Worm (Caenorhabditis elegans) whole organism, L4 larva: ENCODE results near the gene odd-2.

Source experiments
- F10B5.3 ChIP-seq: sonication (generic microtip); optimal IDR thresholded peaks from 2 replicates; lab custom pipeline; 2016; ENCODE audit warnings: mild to moderate bottlenecking, missing genetic modification characterization, missing compliant biosample characterization
- F26F4.8 ChIP-seq: fragments of 200-800 bp; sonication (Bioruptor generic); conservative IDR thresholded peaks from 2 replicates; pipeline ENCODE4 v1.3.6; 2022; ENCODE audit warnings: missing genetic modification characterization, missing compliant biosample characterization
- F49E8.2 ChIP-seq: sonication (generic microtip); optimal IDR thresholded peaks from 2 replicates; lab custom pipeline; 2016; ENCODE audit warnings: missing compliant biosample characterization, mild to moderate bottlenecking, missing genetic modification characterization, borderline replicate concordance
- T26A8.4 ChIP-seq: fragments of 200-800 bp; sonication (Bioruptor generic); IDR thresholded peaks from 2 replicates; pipeline ENCODE4 v1.3.6; 2022; ENCODE audit warnings: missing genetic modification characterization, missing compliant biosample characterization
- ZK546.5 ChIP-seq, 2 experiments: sonication (generic microtip); optimal IDR thresholded peaks; 2 replicates each; lab custom pipeline; 2017; ENCODE audit warnings: missing biosample characterization in 2 of 2, missing genetic modification characterization in 2 of 2
- aha-1 ChIP-seq: fragments of 150-350 bp; peaks from one replicate; lab custom pipeline; 2014; ENCODE audit warnings: missing biosample characterization, missing genetic modification characterization
- aly-2 ChIP-seq: sonication (generic microtip); optimal IDR thresholded peaks from 2 replicates; lab custom pipeline; 2018; ENCODE audit warnings: missing biosample characterization, missing genetic modification characterization
- ceh-32 ChIP-seq: sonication (generic microtip); optimal IDR thresholded peaks from 2 replicates; lab custom pipeline; 2016; ENCODE audit warnings: mild to moderate bottlenecking, missing genetic modification characterization, missing compliant biosample characterization; ENCODE audit not compliant: poor library complexity
- ceh-44 ChIP-seq: fragments of 200-800 bp; sonication (Bioruptor generic); IDR thresholded peaks from 2 replicates; pipeline ENCODE4 v1.3.6; 2022; ENCODE audit warnings: missing genetic modification reagents, missing genetic modification characterization, missing compliant biosample characterization
- cey-2 ChIP-seq: sonication (generic microtip); optimal IDR thresholded peaks from 3 replicates; lab custom pipeline; 2017; ENCODE audit warnings: missing genetic modification characterization, mild to moderate bottlenecking, missing compliant biosample characterization, antibody characterized with exemption, borderline replicate concordance; ENCODE audit not compliant: insufficient read depth
- daf-16 ChIP-seq, 3 experiments: sonication (generic microtip); optimal IDR thresholded peaks; 2 replicates each; lab custom pipeline; 2016 to 2017; ENCODE audit warnings: missing genetic modification characterization in 3 of 3, missing genetic modification reagents in 3 of 3, mild to moderate bottlenecking in 2 of 3, missing compliant biosample characterization in 2 of 3, missing biosample characterization in 1 of 3, moderate library complexity in 1 of 3
- daf-19 ChIP-seq: fragments of 200-800 bp; sonication (Bioruptor generic); conservative IDR thresholded peaks from 2 replicates; pipeline ENCODE4 v1.3.6; 2022; ENCODE audit warnings: missing genetic modification characterization, missing compliant biosample characterization
- daf-8 ChIP-seq: fragments of 200-800 bp; sonication (Bioruptor generic); IDR thresholded peaks from 2 replicates; pipeline ENCODE4 v1.3.6; 2022; ENCODE audit warnings: missing genetic modification characterization, missing compliant biosample characterization
- dmd-6 ChIP-seq: fragments of 200-800 bp; sonication (Bioruptor generic); IDR thresholded peaks from 2 replicates; pipeline ENCODE4 v1.3.6; 2022; ENCODE audit warnings: missing genetic modification reagents, missing genetic modification characterization, missing compliant biosample characterization
- dmd-9 ChIP-seq: fragments of 200-800 bp; sonication (Bioruptor generic); IDR thresholded peaks from 2 replicates; pipeline ENCODE4 v1.3.6; 2022; ENCODE audit warnings: missing genetic modification reagents, missing genetic modification characterization, missing compliant biosample characterization
- dpl-1 ChIP-seq: fragments of 150-350 bp; optimal IDR thresholded peaks from 2 replicates; lab custom pipeline; 2014; ENCODE audit warnings: missing biosample characterization, missing genetic modification reagents, missing genetic modification characterization
- dve-1 ChIP-seq: sonication (generic microtip); optimal IDR thresholded peaks from 2 replicates; lab custom pipeline; 2017; ENCODE audit warnings: antibody characterized with exemption, mild to moderate bottlenecking, missing genetic modification characterization, missing compliant biosample characterization; ENCODE audit not compliant: insufficient read depth
- egl-43 ChIP-seq: fragments of 200-800 bp; sonication (Bioruptor generic); IDR thresholded peaks from 2 replicates; pipeline ENCODE4 v1.3.6; 2022; ENCODE audit warnings: missing genetic modification reagents, missing genetic modification characterization, missing compliant biosample characterization
- gei-8 ChIP-seq: fragments of 200-800 bp; sonication (Bioruptor generic); optimal IDR thresholded peaks from 2 replicates; lab custom pipeline; 2018; ENCODE audit warnings: mild to moderate bottlenecking, missing genetic modification characterization, missing compliant biosample characterization
- hlh-30 ChIP-seq: sonication (generic microtip); optimal IDR thresholded peaks from 2 replicates; lab custom pipeline; 2017; ENCODE audit warnings: antibody characterized with exemption, mild to moderate bottlenecking, missing genetic modification characterization, missing compliant biosample characterization; ENCODE audit not compliant: insufficient read depth
- hmg-1.1 ChIP-seq: fragments of 200-800 bp; sonication (Bioruptor generic); IDR thresholded peaks from 2 replicates; pipeline ENCODE4 v1.3.6; 2022; ENCODE audit warnings: missing genetic modification reagents, missing genetic modification characterization, missing compliant biosample characterization
- jun-1 ChIP-seq: fragments of 150-350 bp; optimal IDR thresholded peaks from 2 replicates; lab custom pipeline; 2014; ENCODE audit warnings: missing biosample characterization, missing genetic modification reagents, missing genetic modification characterization
- lin-38 ChIP-seq: fragments of 200-800 bp; sonication (Bioruptor generic); IDR thresholded peaks from 2 replicates; pipeline ENCODE4 v1.3.6; 2022; ENCODE audit warnings: missing genetic modification reagents, missing genetic modification characterization, missing compliant biosample characterization
- lin-39 ChIP-seq: fragments of 150-350 bp; optimal IDR thresholded peaks from 2 replicates; lab custom pipeline; 2014; ENCODE audit warnings: missing biosample characterization, missing genetic modification reagents, missing genetic modification characterization
- mdl-1 ChIP-seq, 2 experiments: fragments of 150-350 bp in 1 of 2; sonication (generic microtip) in 1 of 2; optimal IDR thresholded peaks; 2 replicates each; lab custom pipeline; 2014 to 2017; ENCODE audit warnings: missing biosample characterization in 2 of 2, missing genetic modification characterization in 2 of 2
- mes-2 ChIP-seq: sonication (generic microtip); optimal IDR thresholded peaks from 2 replicates; lab custom pipeline; 2016; ENCODE audit warnings: missing genotype, mild to moderate bottlenecking, missing genetic modification characterization, missing compliant biosample characterization; ENCODE audit not compliant: poor library complexity, severe bottlenecking
- mxl-2 ChIP-seq: fragments of 200-800 bp; sonication (Bioruptor generic); conservative IDR thresholded peaks from 2 replicates; pipeline ENCODE4 v1.3.6; 2022; ENCODE audit warnings: missing genetic modification reagents, missing genetic modification characterization, missing compliant biosample characterization
- mxl-3 ChIP-seq: fragments of 200-800 bp; sonication (Bioruptor generic); optimal IDR thresholded peaks from 2 replicates; lab custom pipeline; 2018; ENCODE audit warnings: mild to moderate bottlenecking, missing genetic modification characterization, missing compliant biosample characterization
- nhr-10 ChIP-seq: fragments of 150-350 bp; optimal IDR thresholded peaks from 2 replicates; lab custom pipeline; 2014; ENCODE audit warnings: missing biosample characterization, missing genetic modification characterization
- nhr-11 ChIP-seq: fragments of 150-350 bp; optimal IDR thresholded peaks from 2 replicates; lab custom pipeline; 2014; ENCODE audit warnings: missing biosample characterization, missing genetic modification characterization
- nhr-111 ChIP-seq: fragments of 200-800 bp; sonication (Bioruptor generic); optimal IDR thresholded peaks from 2 replicates; lab custom pipeline; 2018; ENCODE audit warnings: mild to moderate bottlenecking, missing genetic modification characterization, missing compliant biosample characterization
- nhr-237 ChIP-seq: sonication (generic microtip); optimal IDR thresholded peaks from 2 replicates; lab custom pipeline; 2017; ENCODE audit warnings: missing biosample characterization, missing genetic modification characterization
- nhr-48 ChIP-seq: sonication (generic microtip); optimal IDR thresholded peaks from 2 replicates; lab custom pipeline; 2016; ENCODE audit warnings: mild to moderate bottlenecking, missing genetic modification characterization, missing compliant biosample characterization
- pha-4 ChIP-seq, 2 experiments: fragments of 150-350 bp in 1 of 2; fragments of 200-800 bp in 1 of 2; sonication (Bioruptor generic) in 1 of 2; IDR thresholded peaks in 1 of 2; optimal IDR thresholded peaks in 1 of 2; 2 replicates each; pipeline versions ENCODE4 v1.3.6 to Lab custom; 2014 to 2022; ENCODE audit warnings: missing genetic modification characterization in 2 of 2, missing genetic modification reagents in 2 of 2, missing biosample characterization in 1 of 2, missing compliant biosample characterization in 1 of 2
- php-3 ChIP-seq: fragments of 200-800 bp; sonication (Bioruptor generic); IDR thresholded peaks from 2 replicates; pipeline ENCODE4 v1.3.6; 2022; ENCODE audit warnings: missing genetic modification reagents, missing genetic modification characterization, missing compliant biosample characterization
- rbr-2 ChIP-seq: sonication (generic microtip); optimal IDR thresholded peaks from 2 replicates; lab custom pipeline; 2016; ENCODE audit warnings: missing genotype, missing genetic modification characterization, missing compliant biosample characterization
- set-16 ChIP-seq: fragments of 200-800 bp; sonication (Bioruptor generic); IDR thresholded peaks from 2 replicates; pipeline ENCODE4 v1.3.6; 2022; ENCODE audit warnings: missing genetic modification reagents, missing genetic modification characterization, missing compliant biosample characterization
- skn-1 ChIP-seq: fragments of 150-350 bp; optimal IDR thresholded peaks from 2 replicates; lab custom pipeline; 2014; ENCODE audit warnings: missing biosample characterization, missing genetic modification characterization
- snpc-4 ChIP-seq: fragments of 150-350 bp; optimal IDR thresholded peaks from 2 replicates; lab custom pipeline; 2014; ENCODE audit warnings: missing biosample characterization, missing genetic modification characterization
- spr-1 ChIP-seq: sonication (generic microtip); optimal IDR thresholded peaks from 2 replicates; lab custom pipeline; 2016; ENCODE audit warnings: mild to moderate bottlenecking, missing genetic modification characterization, missing compliant biosample characterization
- spr-3 ChIP-seq: fragments of 200-800 bp; sonication (Bioruptor generic); optimal IDR thresholded peaks from 2 replicates; lab custom pipeline; 2018; ENCODE audit warnings: mild to moderate bottlenecking, missing genetic modification characterization, missing compliant biosample characterization
- unc-62 ChIP-seq, 3 experiments: fragments of 150-350 bp in 1 of 3; sonication (generic microtip); optimal IDR thresholded peaks in 2 of 3; peaks in 1 of 3; 1 replicate in 1 of 3; 2 replicates in 2 of 3; lab custom pipeline; 2014 to 2017; ENCODE audit warnings: missing biosample characterization in 3 of 3, missing genetic modification characterization in 3 of 3, missing genetic modification reagents in 3 of 3, missing genotype in 1 of 3
- zag-1 ChIP-seq: fragments of 150-350 bp; optimal IDR thresholded peaks from 2 replicates; lab custom pipeline; 2014; ENCODE audit warnings: missing biosample characterization, missing genetic modification characterization
- zfp-2 ChIP-seq: sonication (generic microtip); optimal IDR thresholded peaks from 2 replicates; lab custom pipeline; 2016; ENCODE audit warnings: mild to moderate bottlenecking, missing genetic modification characterization, missing compliant biosample characterization
- zip-11 ChIP-seq: fragments of 200-800 bp; sonication (Bioruptor generic); IDR thresholded peaks from 2 replicates; pipeline ENCODE4 v1.3.6; 2022; ENCODE audit warnings: missing genetic modification characterization, missing compliant biosample characterization

odd-2 gene

DNA sequence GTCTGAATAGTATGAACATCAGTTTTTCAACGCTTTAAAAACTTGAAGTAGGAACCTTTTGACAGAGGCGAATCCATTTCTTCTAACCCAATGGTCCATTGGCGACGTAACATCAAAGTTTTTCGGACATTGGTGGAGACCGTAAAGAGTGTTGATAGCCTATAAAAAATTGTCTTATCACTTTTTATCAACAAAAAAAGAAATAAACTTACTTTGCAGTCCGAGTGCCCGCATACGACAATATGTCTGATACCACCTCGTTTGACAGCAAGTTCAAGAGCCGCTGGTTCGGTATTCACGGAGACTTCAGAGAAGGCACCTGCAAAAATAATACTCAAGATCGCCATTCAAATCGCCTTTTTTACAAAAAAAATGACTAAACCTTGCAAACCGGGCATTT lies 43.0 kb upstream of the odd-2 start:
- TF ChIP-seq daf-16 (GFP tag; optimal IDR thresholded peaks at IDR 0.05; lab: Kevin White, UChicago) = no peak
- peak; percentile 41 for TF ChIP-seq daf-16 (tag; optimal IDR thresholded peaks at IDR 0.05; lab: Kevin White, UChicago)
- peak; percentile 60; the same call in 1 of the 2 replicates for TF ChIP-seq php-3 (GFP tag; lab: Robert Waterston, UW)
- TF ChIP-seq nhr-111 (GFP tag; lab: Kevin White, UChicago) = no peak
- TF ChIP-seq daf-8 = no peak
- TF ChIP-seq dmd-6 = peak; percentile 22; the same call in 1 of the 2 replicates
- TF ChIP-seq aha-1 (tag; lab: Kevin White, UChicago) = peak; percentile 60

- TF ChIP-seq nhr-11 (tag; lab: Kevin White, UChicago) (peak; percentile 1), ceh-44 (GFP tag; lab: Robert Waterston, UW) (no peak), daf-16 (GFP tag; optimal IDR thresholded peaks at IDR 0.05; lab: Kevin White, UChicago) (peak in 1 of 2 experiments; percentile 23), daf-16 (tag; optimal IDR thresholded peaks at IDR 0.05; lab: Kevin White, UChicago) (no peak)
Observed at ce11 chrX:6202809-6203208, 42.5 kb upstream of the odd-2 start.

DNA sequence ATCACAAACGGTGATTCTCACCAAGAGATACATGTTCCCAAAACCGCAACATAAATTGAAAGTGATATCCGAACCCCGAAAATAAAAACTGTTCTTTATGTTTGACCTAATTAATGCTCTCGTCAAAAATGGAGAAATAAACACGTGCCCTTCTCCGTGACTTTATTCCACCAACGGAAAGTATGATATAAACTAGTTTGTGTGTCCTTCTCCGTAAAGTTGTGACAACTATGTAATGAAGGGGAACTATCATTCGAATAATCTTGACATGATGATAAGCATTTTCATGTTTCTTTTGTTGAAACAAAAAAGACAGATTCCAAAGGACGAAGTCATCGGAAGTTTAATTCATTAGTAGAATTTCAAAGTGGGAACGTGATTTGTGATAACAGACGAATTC lies 41.2 kb upstream of the odd-2 start:
- TF ChIP-seq T26A8.4 (no peak), pha-4 (GFP tag; IDR thresholded peaks at IDR 0.05; lab: Robert Waterston, UW) (no peak), pha-4 (tag; optimal IDR thresholded peaks at IDR 0.05; lab: Kevin White, UChicago) (no peak), nhr-10 (tag; lab: Kevin White, UChicago) (no peak), nhr-48 (tag; lab: Kevin White, UChicago) (no peak), lin-38 (GFP tag; lab: Robert Waterston, UW) (no peak), ZK546.5 (tag; optimal IDR thresholded peaks at IDR 0.05; lab: Kevin White, UChicago) (no peak), cey-2 (tag; lab: Kevin White, UChicago) (no peak), zfp-2 (tag; lab: Kevin White, UChicago) (no peak), mes-2 (no peak), nhr-237 (tag; lab: Kevin White, UChicago) (no peak), rbr-2 (tag; lab: Kevin White, UChicago) (no peak), gei-8 (GFP tag; lab: Kevin White, UChicago) (no peak), F10B5.3 (tag; lab: Kevin White, UChicago) (no peak), ceh-44 (GFP tag; lab: Robert Waterston, UW) (no peak), aly-2 (tag; lab: Kevin White, UChicago) (no peak), mxl-2 (no peak), egl-43 (GFP tag; lab: Robert Waterston, UW) (no peak), lin-39 (tag; lab: Kevin White, UChicago) (no peak), mxl-3 (GFP tag; lab: Kevin White, UChicago) (peak; percentile 66), daf-8 (no peak), F49E8.2 (tag; lab: Kevin White, UChicago) (no peak), snpc-4 (no peak), spr-1 (tag; lab: Kevin White, UChicago) (no peak), dmd-9 (GFP tag; lab: Robert Waterston, UW) (no peak), hmg-1.1 (GFP tag; lab: Robert Waterston, UW) (no peak), skn-1 (no peak), zip-11 (GFP tag; lab: Robert Waterston, UW) (no peak), unc-62 (GFP tag; optimal IDR thresholded peaks at IDR 0.05 in 1 of 2; lab: Kevin White, UChicago) (peak in 1 of 2 experiments; percentile 93), unc-62 (tag; optimal IDR thresholded peaks at IDR 0.05; lab: Kevin White, UChicago) (no peak), ceh-32 (tag; lab: Kevin White, UChicago) (no peak), F26F4.8 (no peak), daf-19 (no peak), spr-3 (no peak), dve-1 (peak; percentile 3), jun-1 (no peak), hlh-30 (tag; lab: Kevin White, UChicago) (peak; percentile 76), set-16 (GFP tag; lab: Robert Waterston, UW) (no peak), dpl-1 (GFP tag; lab: Kevin White, UChicago) (no peak), mdl-1 (tag; optimal IDR thresholded peaks at IDR 0.05; lab: Kevin White, UChicago) (peak in 1 of 2 experiments; percentile 48), zag-1 (tag; lab: Kevin White, UChicago) (no peak)
